Fruit fly (Drosophila melanogaster): Measurements from ENCODE around the gene prc.
A peak's percentile ranks its signal among the peaks of the same experiment; 100 is the strongest.

The prc gene

DNA sequence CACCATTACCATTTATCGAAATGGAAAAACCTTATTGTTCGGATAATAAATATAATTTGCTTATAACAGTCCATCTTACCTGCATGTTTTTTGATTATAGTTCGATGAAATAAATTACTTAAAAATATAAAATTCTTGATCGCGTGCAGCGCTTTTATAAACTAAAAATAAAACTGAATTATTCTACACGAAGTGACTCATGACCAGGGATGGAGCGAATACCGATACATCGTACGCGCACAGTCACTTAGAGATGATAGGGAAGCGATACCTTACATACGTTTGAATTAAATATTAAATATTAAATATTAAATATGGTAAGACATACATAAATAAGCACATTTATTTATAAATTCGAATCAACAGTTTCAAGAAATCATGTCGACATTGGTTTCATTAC lies 27.0 kb upstream of the prc start, which contains the start of gene viaf (continued):
- TF ChIP-seq dati (GFP tag; IDR thresholded peaks at IDR 0.05) = no peak
- peak; percentile 78 for TF ChIP-seq stwl (tag; optimal IDR thresholded peaks at IDR 0.05)
- no peak for TF ChIP-seq salm (tag; optimal IDR thresholded peaks at IDR 0.05)
- no peak for TF ChIP-seq CG7839 (tag; optimal IDR thresholded peaks at IDR 0.05)
- no peak for TF ChIP-seq Hmr (GFP tag; optimal IDR thresholded peaks at IDR 0.05)
- TF ChIP-seq chinmo (GFP tag; IDR thresholded peaks at IDR 0.05; ENCODE audit: partially characterized antibody) = peak; percentile 83; the same call in 2 of the 4 replicates
- peak; percentile 51 for TF ChIP-seq Sox102F (GFP tag; optimal IDR thresholded peaks at IDR 0.05)
- TF ChIP-seq sens (GFP tag) = peak; percentile 84
- TF ChIP-seq Elba2 (GFP tag; optimal IDR thresholded peaks at IDR 0.05) = no peak
- TF ChIP-seq grn (GFP tag; optimal IDR thresholded peaks at IDR 0.05) = no peak
- TF ChIP-seq PHDP (tag; optimal IDR thresholded peaks at IDR 0.05) = no peak
- no peak for TF ChIP-seq unpg (GFP tag; optimal IDR thresholded peaks at IDR 0.05)
- TF ChIP-seq CG13894 (tag; optimal IDR thresholded peaks at IDR 0.05) = no peak
- peak; percentile 63 for TF ChIP-seq nerfin-2 (GFP tag; IDR thresholded peaks at IDR 0.05; ENCODE audit: partially characterized antibody)
- TF ChIP-seq Mes4 (GFP tag; optimal IDR thresholded peaks at IDR 0.05) = no peak
- no peak for TF ChIP-seq Mrtf (GFP tag; IDR thresholded peaks at IDR 0.05)
- no peak for TF ChIP-seq repo (GFP tag; optimal IDR thresholded peaks at IDR 0.05)
- TF ChIP-seq az2 (GFP tag; optimal IDR thresholded peaks at IDR 0.05) = peak; percentile 53
- TF ChIP-seq Doc3 (GFP tag; IDR thresholded peaks at IDR 0.05; ENCODE audit: partially characterized antibody) = peak; percentile 91
- no peak for TF ChIP-seq CG1233 (GFP tag; optimal IDR thresholded peaks at IDR 0.05)
- TF ChIP-seq gcm2 (GFP tag; optimal IDR thresholded peaks at IDR 0.05) = no peak
- peak; percentile 8 for TF ChIP-seq gfzf (GFP tag; optimal IDR thresholded peaks at IDR 0.05)
- no peak for TF ChIP-seq HLHmδ (GFP tag; optimal IDR thresholded peaks at IDR 0.05)
- no peak for TF ChIP-seq emc (GFP tag; optimal IDR thresholded peaks at IDR 0.05)
- no peak for TF ChIP-seq B-H2 (GFP tag; optimal IDR thresholded peaks at IDR 0.05)
- TF ChIP-seq crc (GFP tag; optimal IDR thresholded peaks at IDR 0.05) = no peak
- TF ChIP-seq CG7963 (GFP tag; IDR thresholded peaks at IDR 0.05; ENCODE audit: partially characterized antibody) = peak; percentile 92
- TF ChIP-seq CG18619 (GFP tag; optimal IDR thresholded peaks at IDR 0.05) = no peak
- no peak for TF ChIP-seq Optix (GFP tag; IDR thresholded peaks at IDR 0.05)
- TF ChIP-seq CG6791 (GFP tag; IDR thresholded peaks at IDR 0.05; ENCODE audit: partially characterized antibody) = peak; percentile 95
- no peak for TF ChIP-seq fd64A (GFP tag; optimal IDR thresholded peaks at IDR 0.05)
- peak; percentile 45 for TF ChIP-seq CG15696 (tag; optimal IDR thresholded peaks at IDR 0.05)
- TF ChIP-seq CG14710 (tag; optimal IDR thresholded peaks at IDR 0.05) = peak; percentile 72
- peak in 1 of 2 experiments; percentile 61 for TF ChIP-seq dpn (GFP tag; optimal IDR thresholded peaks at IDR 0.05)
- TF ChIP-seq Bgb (GFP tag; IDR thresholded peaks at IDR 0.05; ENCODE audit: partially characterized antibody) = peak; percentile 96
- TF ChIP-seq CG30020 (tag; optimal IDR thresholded peaks at IDR 0.05) = peak; percentile 65
- TF ChIP-seq CG9876 (GFP tag; optimal IDR thresholded peaks at IDR 0.05) = no peak
- TF ChIP-seq CG3995 (GFP tag; optimal IDR thresholded peaks at IDR 0.05) = peak; percentile 95
- no peak for TF ChIP-seq esg (GFP tag; conservative IDR thresholded peaks at IDR 0.05)
- TF ChIP-seq fd102C (GFP tag; optimal IDR thresholded peaks at IDR 0.05) = no peak
- TF ChIP-seq CG13424 (tag; optimal IDR thresholded peaks at IDR 0.05) = peak; percentile 64
- TF ChIP-seq CG2889 (GFP tag; IDR thresholded peaks at IDR 0.05) = no peak
- no peak for TF ChIP-seq p53 (GFP tag; optimal IDR thresholded peaks at IDR 0.05)
- TF ChIP-seq HmgZ (tag; optimal IDR thresholded peaks at IDR 0.05) = peak; percentile 70
- TF ChIP-seq btn (GFP tag; optimal IDR thresholded peaks at IDR 0.05) = no peak
- peak; percentile 58 for TF ChIP-seq CG2116 (GFP tag; optimal IDR thresholded peaks at IDR 0.05)
- no peak for TF ChIP-seq Ada2b (GFP tag; IDR thresholded peaks at IDR 0.05)
- TF ChIP-seq NK7.1 (GFP tag; optimal IDR thresholded peaks at IDR 0.05) = no peak
- no peak for TF ChIP-seq CG2875 (GFP tag; optimal IDR thresholded peaks at IDR 0.05)
- no peak for TF ChIP-seq CG11696 (GFP tag; IDR thresholded peaks at IDR 0.05)
- TF ChIP-seq Fer2 (tag; optimal IDR thresholded peaks at IDR 0.05) = peak; percentile 15

Data from whole organism, embryonic.